Worm (Caenorhabditis elegans) whole organism, late embryonic: ENCODE results near the gene nhr-128.

ENCODE experiments used
- ceh-22 ChIP-seq: sonication (generic microtip); optimal IDR thresholded peaks from 2 replicates; lab custom pipeline; 2017; ENCODE audit warnings: missing biosample characterization, missing genetic modification characterization
- fkh-10 ChIP-seq: fragments of 150-350 bp; optimal IDR thresholded peaks from 2 replicates; lab custom pipeline; 2014; ENCODE audit warnings: missing biosample characterization, missing genetic modification reagents, missing genetic modification characterization
- zip-5 ChIP-seq: sonication (generic microtip); optimal IDR thresholded peaks from 2 replicates; lab custom pipeline; 2016; ENCODE audit warnings: missing genetic modification characterization, missing compliant biosample characterization

- no peak for TF ChIP-seq ceh-22
- no peak for TF ChIP-seq zip-5 (tag; lab: Kevin White, UChicago)
- no peak for TF ChIP-seq fkh-10
These were observed 31.5 kb upstream of the nhr-128 start for ce11 chrV:2190383-2190782.
